Comparison of ENCODE assay signal across 1 fruit fly cellular context in the genomic region with DNA sequence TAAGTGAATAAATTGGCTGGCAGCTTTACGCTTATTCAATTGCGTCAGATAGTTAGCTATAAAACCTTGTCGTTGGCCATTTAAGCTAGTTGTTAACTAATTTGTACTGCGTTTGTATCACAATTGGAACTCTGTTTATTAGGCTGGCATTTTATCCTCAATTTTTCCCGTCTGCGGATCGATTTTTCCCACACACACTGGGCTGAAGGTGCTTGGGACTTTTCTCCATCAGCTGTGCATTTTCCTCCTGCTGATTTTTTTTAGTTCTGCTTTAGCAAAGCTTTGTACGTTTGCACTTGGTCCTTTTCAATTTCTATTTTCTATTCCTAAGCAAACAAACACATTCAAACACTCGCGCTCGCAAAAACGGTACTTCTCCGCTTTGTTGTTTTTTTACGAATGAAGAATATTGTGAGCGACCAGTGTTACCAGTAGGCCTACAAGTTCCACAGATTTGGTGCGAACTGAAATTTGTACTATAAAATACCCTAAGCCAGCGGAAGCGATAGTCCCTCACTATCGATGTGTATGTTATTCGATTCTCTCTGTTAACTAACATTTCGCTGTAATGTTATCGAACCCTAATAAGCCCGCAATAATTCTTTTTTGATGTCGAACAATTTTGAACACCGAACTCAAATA.
TF ChIP-seq lines count a peak whose summit lies in the region.

No protein-coding gene starts in this region.

TF ChIP-seq in whole organism, embryonic, 481 proteins besides CTCF, POLR2A, EP300 and RAD21 (continued from another document and continues in another):
- TF ChIP-seq CG6272 (GFP tag; IDR thresholded peaks at IDR 0.05; lab: Robert Waterston, UW) (no peak), ab (GFP tag; optimal IDR thresholded peaks at IDR 0.05; lab: Kevin White, UChicago) (no peak), CG5245 (GFP tag; optimal IDR thresholded peaks at IDR 0.05; lab: Kevin White, UChicago) (no peak), Abd-B (GFP tag; optimal IDR thresholded peaks at IDR 0.05; lab: Kevin White, UChicago) (no peak), pros (GFP tag; optimal IDR thresholded peaks at IDR 0.05; lab: Kevin White, UChicago) (no peak), pzg (GFP tag; optimal IDR thresholded peaks at IDR 0.05; lab: Kevin White, UChicago) (peak; percentile 98), tup (GFP tag; optimal IDR thresholded peaks at IDR 0.05; lab: Kevin White, UChicago) (no peak), grn (GFP tag; optimal IDR thresholded peaks at IDR 0.05; lab: Kevin White, UChicago) (no peak), CG10274 (GFP tag; optimal IDR thresholded peaks at IDR 0.05; lab: Kevin White, UChicago) (no peak), Hr39 (optimal IDR thresholded peaks at IDR 0.05; lab: Kevin White, UChicago) (no peak), CG4404 (GFP tag; IDR thresholded peaks at IDR 0.05; lab: Robert Waterston, UW) (no peak), CG6813 (GFP tag; optimal IDR thresholded peaks at IDR 0.05; lab: Kevin White, UChicago) (no peak), chinmo (GFP tag; IDR thresholded peaks at IDR 0.05; lab: Robert Waterston, UW; ENCODE audit: partially characterized antibody) (no peak), sens-2 (GFP tag; IDR thresholded peaks at IDR 0.05; lab: Robert Waterston, UW) (no peak), CG10321 (GFP tag; IDR thresholded peaks at IDR 0.05; lab: Robert Waterston, UW) (no peak), Opbp (GFP tag; IDR thresholded peaks at IDR 0.05; lab: Robert Waterston, UW; ENCODE audit: partially characterized antibody) (no peak), Dll (GFP tag; IDR thresholded peaks at IDR 0.05; lab: Robert Waterston, UW; ENCODE audit: partially characterized antibody) (no peak), pita (GFP tag; optimal IDR thresholded peaks at IDR 0.05; lab: Kevin White, UChicago) (no peak), Sry-δ (GFP tag; optimal IDR thresholded peaks at IDR 0.05; lab: Kevin White, UChicago) (peak; percentile 85), D19A (tag; optimal IDR thresholded peaks at IDR 0.05; lab: Kevin White, UChicago) (peak; percentile 38), dan (GFP tag; IDR thresholded peaks at IDR 0.05; lab: Robert Waterston, UW) (no peak), zen2 (GFP tag; IDR thresholded peaks at IDR 0.05; lab: Robert Waterston, UW; ENCODE audit: partially characterized antibody) (no peak), slp2 (GFP tag; optimal IDR thresholded peaks at IDR 0.05; lab: Kevin White, UChicago) (no peak), lilli (GFP tag; optimal IDR thresholded peaks at IDR 0.05; lab: Kevin White, UChicago) (peak; percentile 56), gce (GFP tag; IDR thresholded peaks at IDR 0.05; lab: Robert Waterston, UW) (no peak), CG13894 (tag; optimal IDR thresholded peaks at IDR 0.05; lab: Kevin White, UChicago) (peak; percentile 85), Jarid2 (GFP tag; optimal IDR thresholded peaks at IDR 0.05; lab: Kevin White, UChicago) (peak; percentile 77), CG2889 (GFP tag; IDR thresholded peaks at IDR 0.05; lab: Robert Waterston, UW) (no peak), zf30C (GFP tag; optimal IDR thresholded peaks at IDR 0.05; lab: Kevin White, UChicago) (peak; percentile 2), row (GFP tag; IDR thresholded peaks at IDR 0.05; lab: Robert Waterston, UW) (no peak), dmrt11E (tag; optimal IDR thresholded peaks at IDR 0.05; lab: Kevin White, UChicago) (no peak), CG14050 (GFP tag; IDR thresholded peaks at IDR 0.05; lab: Robert Waterston, UW) (no peak), Spps (tag; optimal IDR thresholded peaks at IDR 0.05; lab: Kevin White, UChicago) (no peak), bbx (GFP tag; IDR thresholded peaks at IDR 0.05; lab: Robert Waterston, UW; ENCODE audit: partially characterized antibody) (no peak), esg (GFP tag; conservative IDR thresholded peaks at IDR 0.05; lab: Robert Waterston, UW) (no peak), ac (GFP tag; optimal IDR thresholded peaks at IDR 0.05; lab: Kevin White, UChicago) (no peak), dimm (GFP tag; IDR thresholded peaks at IDR 0.05; lab: Robert Waterston, UW) (no peak), CG3847 (GFP tag; IDR thresholded peaks at IDR 0.05; lab: Robert Waterston, UW) (no peak), CG1792 (GFP tag; optimal IDR thresholded peaks at IDR 0.05; lab: Kevin White, UChicago) (peak; percentile 32), Optix (GFP tag; IDR thresholded peaks at IDR 0.05; lab: Robert Waterston, UW) (no peak), CG14667 (GFP tag; IDR thresholded peaks at IDR 0.05; lab: Robert Waterston, UW) (no peak), tin (GFP tag; optimal IDR thresholded peaks at IDR 0.05; lab: Kevin White, UChicago) (peak; percentile 22), Lhr (GFP tag; optimal IDR thresholded peaks at IDR 0.05; lab: Kevin White, UChicago) (peak; percentile 33), toy (GFP tag; IDR thresholded peaks at IDR 0.05; lab: Robert Waterston, UW) (no peak), corto (GFP tag; optimal IDR thresholded peaks at IDR 0.05; lab: Kevin White, UChicago) (no peak), gsb-n (tag; optimal IDR thresholded peaks at IDR 0.05; lab: Kevin White, UChicago) (no peak), CG6765 (GFP tag; optimal IDR thresholded peaks at IDR 0.05; lab: Kevin White, UChicago) (peak; percentile 47), cad (GFP tag; optimal IDR thresholded peaks at IDR 0.05; lab: Kevin White, UChicago) (no peak), CG3838 (GFP tag; optimal IDR thresholded peaks at IDR 0.05; lab: Kevin White, UChicago) (no peak), Awh (GFP tag; IDR thresholded peaks at IDR 0.05; lab: Robert Waterston, UW) (no peak), Asciz (GFP tag; optimal IDR thresholded peaks at IDR 0.05; lab: Kevin White, UChicago) (peak; percentile 40), CG32772 (GFP tag; IDR thresholded peaks at IDR 0.05; lab: Robert Waterston, UW) (no peak), ATbp (GFP tag; optimal IDR thresholded peaks at IDR 0.05; lab: Kevin White, UChicago) (peak; percentile 16), CG17328 (GFP tag; IDR thresholded peaks at IDR 0.05; lab: Robert Waterston, UW) (no peak), her (GFP tag; optimal IDR thresholded peaks at IDR 0.05; lab: Kevin White, UChicago) (peak; percentile 26), CG1832 (GFP tag; optimal IDR thresholded peaks at IDR 0.05; lab: Kevin White, UChicago) (no peak), HmgD (GFP tag; optimal IDR thresholded peaks at IDR 0.05; lab: Kevin White, UChicago) (no peak), CG6654 (GFP tag; optimal IDR thresholded peaks at IDR 0.05; lab: Kevin White, UChicago) (no peak), CG33213 (GFP tag; optimal IDR thresholded peaks at IDR 0.05; lab: Kevin White, UChicago) (peak; percentile 4), CG4707 (GFP tag; optimal IDR thresholded peaks at IDR 0.05; lab: Kevin White, UChicago) (peak; percentile 46), CG8765 (GFP tag; IDR thresholded peaks at IDR 0.05; lab: Robert Waterston, UW) (no peak), CG15479 (GFP tag; optimal IDR thresholded peaks at IDR 0.05; lab: Kevin White, UChicago) (no peak), ssp (GFP tag; IDR thresholded peaks at IDR 0.05; lab: Robert Waterston, UW) (no peak), lola (GFP tag; optimal IDR thresholded peaks at IDR 0.05; lab: Kevin White, UChicago) (no peak), CG14014 (GFP tag; IDR thresholded peaks at IDR 0.05; lab: Robert Waterston, UW) (no peak), oc (tag; optimal IDR thresholded peaks at IDR 0.05; lab: Kevin White, UChicago) (peak; percentile 74), Ssrp (tag; optimal IDR thresholded peaks at IDR 0.05; lab: Kevin White, UChicago) (peak; percentile 13), Dip3 (GFP tag; optimal IDR thresholded peaks at IDR 0.05; lab: Kevin White, UChicago) (no peak), gsb (GFP tag; IDR thresholded peaks at IDR 0.05; lab: Robert Waterston, UW) (no peak), ems (GFP tag; optimal IDR thresholded peaks at IDR 0.05; lab: Kevin White, UChicago) (no peak), CG18476 (GFP tag; optimal IDR thresholded peaks at IDR 0.05; lab: Kevin White, UChicago) (no peak), CG13287 (GFP tag; IDR thresholded peaks at IDR 0.05; lab: Robert Waterston, UW; ENCODE audit: partially characterized antibody) (no peak), CG17912 (GFP tag; optimal IDR thresholded peaks at IDR 0.05; lab: Kevin White, UChicago) (no peak), CG4424 (GFP tag; optimal IDR thresholded peaks at IDR 0.05; lab: Kevin White, UChicago) (peak; percentile 1), Taf1 (GFP tag; IDR thresholded peaks at IDR 0.05; lab: Robert Waterston, UW) (no peak), wor (GFP tag; IDR thresholded peaks at IDR 0.05; lab: Robert Waterston, UW) (no peak), ato (GFP tag; IDR thresholded peaks at IDR 0.05; lab: Robert Waterston, UW; ENCODE audit: partially characterized antibody) (no peak), CG2875 (GFP tag; optimal IDR thresholded peaks at IDR 0.05; lab: Kevin White, UChicago) (no peak), inv (GFP tag; IDR thresholded peaks at IDR 0.05; lab: Robert Waterston, UW; ENCODE audit: partially characterized antibody) (no peak), CG7372 (GFP tag; IDR thresholded peaks at IDR 0.05; lab: Robert Waterston, UW) (no peak), E2f1 (GFP tag; IDR thresholded peaks at IDR 0.05; lab: Robert Waterston, UW) (no peak), Vsx1 (GFP tag; optimal IDR thresholded peaks at IDR 0.05; lab: Kevin White, UChicago) (no peak), CG30403 (GFP tag; optimal IDR thresholded peaks at IDR 0.05; lab: Kevin White, UChicago) (peak; percentile 3), Dbx (GFP tag; IDR thresholded peaks at IDR 0.05; lab: Robert Waterston, UW) (no peak), ttk (GFP tag; IDR thresholded peaks at IDR 0.05; lab: Robert Waterston, UW) (no peak), wdn (GFP tag; IDR thresholded peaks at IDR 0.05; lab: Robert Waterston, UW) (no peak), CG1603 (tag; optimal IDR thresholded peaks at IDR 0.05; lab: Kevin White, UChicago) (peak; percentile 85), CG30431 (GFP tag; optimal IDR thresholded peaks at IDR 0.05; lab: Kevin White, UChicago) (no peak), CG18011 (GFP tag; optimal IDR thresholded peaks at IDR 0.05; lab: Kevin White, UChicago) (no peak), CG18262 (tag; optimal IDR thresholded peaks at IDR 0.05; lab: Kevin White, UChicago) (no peak), scrt (GFP tag; optimal IDR thresholded peaks at IDR 0.05; lab: Kevin White, UChicago) (peak; percentile 11), CG13123 (GFP tag; optimal IDR thresholded peaks at IDR 0.05; lab: Kevin White, UChicago) (no peak), Fer1 (GFP tag; optimal IDR thresholded peaks at IDR 0.05; lab: Kevin White, UChicago) (peak; percentile 56), CG31388 (GFP tag; optimal IDR thresholded peaks at IDR 0.05; lab: Kevin White, UChicago) (no peak), nau (GFP tag; optimal IDR thresholded peaks at IDR 0.05; lab: Kevin White, UChicago) (no peak), CG31365 (tag; optimal IDR thresholded peaks at IDR 0.05; lab: Kevin White, UChicago) (no peak), al (GFP tag; IDR thresholded peaks at IDR 0.05; lab: Robert Waterston, UW) (no peak), dati (GFP tag; IDR thresholded peaks at IDR 0.05; lab: Robert Waterston, UW) (no peak), tgo (GFP tag; IDR thresholded peaks at IDR 0.05; lab: Robert Waterston, UW) (no peak), fd3F (GFP tag; optimal IDR thresholded peaks at IDR 0.05; lab: Kevin White, UChicago) (no peak), dmrt99B (tag; optimal IDR thresholded peaks at IDR 0.05; lab: Kevin White, UChicago) (peak; percentile 7), Neu2 (GFP tag; optimal IDR thresholded peaks at IDR 0.05; lab: Kevin White, UChicago; ENCODE audit: borderline replicate concordance) (no peak), h (optimal IDR thresholded peaks at IDR 0.05; lab: Kevin White, UChicago) (no peak), CG11093 (GFP tag; IDR thresholded peaks at IDR 0.05; lab: Robert Waterston, UW) (no peak), luna (GFP tag; optimal IDR thresholded peaks at IDR 0.05; lab: Kevin White, UChicago) (no peak), Hr3 (GFP tag; optimal IDR thresholded peaks at IDR 0.05; lab: Kevin White, UChicago) (no peak), stwl (tag; optimal IDR thresholded peaks at IDR 0.05; lab: Kevin White, UChicago) (peak; percentile 72), Poxn (GFP tag; IDR thresholded peaks at IDR 0.05; lab: Robert Waterston, UW) (no peak), hkb (optimal IDR thresholded peaks at IDR 0.05; lab: Kevin White, UChicago) (no peak), hkb (GFP tag; IDR thresholded peaks at IDR 0.05; lab: Robert Waterston, UW) (no peak), bowl (GFP tag; IDR thresholded peaks at IDR 0.05; lab: Robert Waterston, UW) (no peak), H15 (GFP tag; IDR thresholded peaks at IDR 0.05; lab: Robert Waterston, UW) (no peak), CG9817 (tag; optimal IDR thresholded peaks at IDR 0.05; lab: Kevin White, UChicago) (peak; percentile 14), caup (GFP tag; optimal IDR thresholded peaks at IDR 0.05; lab: Kevin White, UChicago; ENCODE audit: severe bottlenecking) (peak; percentile 72), ERR (GFP tag; optimal IDR thresholded peaks at IDR 0.05; lab: Kevin White, UChicago) (no peak), CG3407 (GFP tag; optimal IDR thresholded peaks at IDR 0.05; lab: Kevin White, UChicago) (no peak), ewg (GFP tag; optimal IDR thresholded peaks at IDR 0.05; lab: Kevin White, UChicago) (no peak), Oaz (GFP tag; IDR thresholded peaks at IDR 0.05; lab: Robert Waterston, UW) (no peak), disco-r (GFP tag; optimal IDR thresholded peaks at IDR 0.05; lab: Kevin White, UChicago) (peak; percentile 1), Mes4 (GFP tag; optimal IDR thresholded peaks at IDR 0.05; lab: Kevin White, UChicago) (peak; percentile 17), CG4282 (GFP tag; optimal IDR thresholded peaks at IDR 0.05; lab: Kevin White, UChicago) (no peak), odd (GFP tag; optimal IDR thresholded peaks at IDR 0.05; lab: Kevin White, UChicago) (peak; percentile 1), CG11560 (tag; IDR thresholded peaks at IDR 0.05; lab: Robert Waterston, UW) (no peak), Gug (GFP tag; IDR thresholded peaks at IDR 0.05; lab: Robert Waterston, UW) (0 out of 4 replicates have a peak, but pooled peaks have one; percentile 6), Hmx (GFP tag; optimal IDR thresholded peaks at IDR 0.05; lab: Kevin White, UChicago) (no peak), Usf (GFP tag; optimal IDR thresholded peaks at IDR 0.05; lab: Kevin White, UChicago) (no peak), sqz (GFP tag; optimal IDR thresholded peaks at IDR 0.05; lab: Kevin White, UChicago) (peak; percentile 52), CG34422 (GFP tag; IDR thresholded peaks at IDR 0.05; lab: Robert Waterston, UW) (no peak), Hand (GFP tag; optimal IDR thresholded peaks at IDR 0.05; lab: Kevin White, UChicago) (peak; percentile 58), br (optimal IDR thresholded peaks at IDR 0.05; lab: Kevin White, UChicago) (no peak), lab (GFP tag; optimal IDR thresholded peaks at IDR 0.05; lab: Kevin White, UChicago) (peak; percentile 67)
